Worm (Caenorhabditis elegans) whole organism, late embryonic: ENCODE results near the gene grl-7.
"Not testable (repeated sequence)": the region's sequence is repeated elsewhere in the genome, so short reads cannot be mapped to it uniquely, and the experiment has no call there.

Source experiments
- K02D7.2 ChIP-seq: sonication (generic microtip); optimal IDR thresholded peaks from 2 replicates; lab custom pipeline; 2017; ENCODE audit warnings: mild to moderate bottlenecking, missing genetic modification characterization, missing compliant biosample characterization
- T23F11.4 ChIP-seq: fragments of 200-800 bp; sonication (Bioruptor generic); optimal IDR thresholded peaks from 2 replicates; lab custom pipeline; 2018; ENCODE audit warnings: mild to moderate bottlenecking, missing genetic modification characterization, missing compliant biosample characterization
- Y22D7AL.16 ChIP-seq: sonication (generic microtip); optimal IDR thresholded peaks from 2 replicates; lab custom pipeline; 2016; ENCODE audit warnings: missing genetic modification characterization, missing compliant biosample characterization
- ama-1 ChIP-seq: fragments of 150-350 bp; optimal IDR thresholded peaks from 2 replicates; lab custom pipeline; 2014
- ceh-14 ChIP-seq: sonication (generic microtip); optimal IDR thresholded peaks from 2 replicates; lab custom pipeline; 2016; ENCODE audit warnings: missing genotype, missing genetic modification characterization, missing compliant biosample characterization
- ceh-19 ChIP-seq: fragments of 200-800 bp; sonication (Bioruptor generic); optimal IDR thresholded peaks from 2 replicates; lab custom pipeline; 2018; ENCODE audit warnings: mild to moderate bottlenecking, missing genetic modification characterization, missing compliant biosample characterization
- ceh-24 ChIP-seq: sonication (generic microtip); optimal IDR thresholded peaks from 2 replicates; lab custom pipeline; 2016; ENCODE audit warnings: mild to moderate bottlenecking, missing genetic modification characterization, missing compliant biosample characterization
- ceh-34 ChIP-seq: sonication (generic microtip); optimal IDR thresholded peaks from 2 replicates; lab custom pipeline; 2016; ENCODE audit warnings: mild to moderate bottlenecking, missing genetic modification characterization, missing compliant biosample characterization
- ceh-48 ChIP-seq: sonication (generic microtip); optimal IDR thresholded peaks from 2 replicates; lab custom pipeline; 2016; ENCODE audit warnings: missing genetic modification characterization, inconsistent platforms, missing compliant biosample characterization
- ceh-9 ChIP-seq: sonication (generic microtip); optimal IDR thresholded peaks from 2 replicates; lab custom pipeline; 2016; ENCODE audit warnings: mild to moderate bottlenecking, missing genetic modification characterization, inconsistent platforms, missing compliant biosample characterization
- dve-1 ChIP-seq: sonication (generic microtip); optimal IDR thresholded peaks from 2 replicates; lab custom pipeline; 2017; ENCODE audit warnings: antibody characterized with exemption, mild to moderate bottlenecking, missing genetic modification characterization, missing compliant biosample characterization
- elt-2 ChIP-seq: sonication (generic microtip); optimal IDR thresholded peaks from 2 replicates; lab custom pipeline; 2016; ENCODE audit warnings: missing genetic modification reagents, missing genetic modification characterization, missing compliant biosample characterization
- eyg-1 ChIP-seq: sonication (generic microtip); optimal IDR thresholded peaks from 2 replicates; lab custom pipeline; 2016; ENCODE audit warnings: missing genotype, missing genetic modification characterization, missing compliant biosample characterization
- fkh-10 ChIP-seq: fragments of 150-350 bp; optimal IDR thresholded peaks from 2 replicates; lab custom pipeline; 2014; ENCODE audit warnings: missing biosample characterization, missing genetic modification reagents, missing genetic modification characterization
- hlh-30 ChIP-seq: sonication (generic microtip); optimal IDR thresholded peaks from 2 replicates; lab custom pipeline; 2017; ENCODE audit warnings: antibody characterized with exemption, missing genetic modification characterization, missing compliant biosample characterization; ENCODE audit not compliant: insufficient read depth
- lim-6 ChIP-seq: sonication (generic microtip); optimal IDR thresholded peaks from 2 replicates; lab custom pipeline; 2016; ENCODE audit warnings: missing genetic modification characterization, missing compliant biosample characterization
- lin-11 ChIP-seq: fragments of 200-800 bp; sonication (Bioruptor generic); optimal IDR thresholded peaks from 2 replicates; lab custom pipeline; 2018; ENCODE audit warnings: mild to moderate bottlenecking, missing genetic modification characterization, missing compliant biosample characterization
- mec-3 ChIP-seq: sonication (generic microtip); optimal IDR thresholded peaks from 2 replicates; lab custom pipeline; 2016; ENCODE audit warnings: borderline replicate concordance, missing genetic modification characterization, missing compliant biosample characterization
- nhr-11 ChIP-seq: fragments of 150-350 bp; optimal IDR thresholded peaks from 2 replicates; lab custom pipeline; 2014; ENCODE audit warnings: missing biosample characterization, missing genetic modification characterization
- nhr-232 ChIP-seq: sonication (generic microtip); optimal IDR thresholded peaks from 2 replicates; lab custom pipeline; 2016; ENCODE audit warnings: missing genetic modification characterization, missing compliant biosample characterization
- pat-9 ChIP-seq: fragments of 200-800 bp; sonication (Bioruptor generic); optimal IDR thresholded peaks from 2 replicates; lab custom pipeline; 2018; ENCODE audit warnings: mild to moderate bottlenecking, missing genetic modification characterization, moderate library complexity, missing compliant biosample characterization
- pax-1 ChIP-seq: fragments of 150-350 bp; optimal IDR thresholded peaks from 2 replicates; lab custom pipeline; 2014; ENCODE audit warnings: missing biosample characterization, missing genetic modification characterization
- pha-2 ChIP-seq: sonication (generic microtip); optimal IDR thresholded peaks from 2 replicates; lab custom pipeline; 2017; ENCODE audit warnings: mild to moderate bottlenecking, missing genetic modification characterization, missing compliant biosample characterization
- ref-2 ChIP-seq: sonication (generic microtip); optimal IDR thresholded peaks from 2 replicates; lab custom pipeline; 2016; ENCODE audit warnings: missing genetic modification characterization, missing compliant biosample characterization
- rnt-1 ChIP-seq: sonication (generic microtip); optimal IDR thresholded peaks from 2 replicates; lab custom pipeline; 2016; ENCODE audit warnings: missing genetic modification characterization, missing compliant biosample characterization
- sdc-2 ChIP-seq: sonication (generic microtip); optimal IDR thresholded peaks from 2 replicates; lab custom pipeline; 2016; ENCODE audit warnings: missing genotype, missing genetic modification characterization, missing compliant biosample characterization
- sox-2 ChIP-seq: fragments of 200-800 bp; sonication (Bioruptor generic); IDR thresholded peaks from 2 replicates; pipeline ENCODE4 v1.3.6; 2022; ENCODE audit warnings: missing genetic modification reagents, missing genetic modification characterization, missing compliant biosample characterization
- sox-4 ChIP-seq: sonication (generic microtip); optimal IDR thresholded peaks from 2 replicates; lab custom pipeline; 2017; ENCODE audit warnings: mild to moderate bottlenecking, missing genetic modification characterization, inconsistent platforms, missing compliant biosample characterization
- syd-9 ChIP-seq: sonication (generic microtip); optimal IDR thresholded peaks from 2 replicates; lab custom pipeline; 2016; ENCODE audit warnings: mild to moderate bottlenecking, missing genetic modification characterization, moderate library complexity, missing compliant biosample characterization
- tbx-2 ChIP-seq: sonication (generic microtip); optimal IDR thresholded peaks from 2 replicates; lab custom pipeline; 2016; ENCODE audit warnings: missing genetic modification characterization, missing compliant biosample characterization
- tbx-7 ChIP-seq: sonication (generic microtip); optimal IDR thresholded peaks from 2 replicates; lab custom pipeline; 2016; ENCODE audit warnings: missing genotype, missing genetic modification characterization, missing compliant biosample characterization
- ttx-3 ChIP-seq: sonication (generic microtip); optimal IDR thresholded peaks from 2 replicates; lab custom pipeline; 2016; ENCODE audit warnings: missing genetic modification reagents, missing genetic modification characterization, missing compliant biosample characterization
- unc-3 ChIP-seq, 2 experiments: fragments of 200-800 bp in 1 of 2; sonication (Bioruptor generic) in 1 of 2; sonication (generic microtip) in 1 of 2; conservative IDR thresholded peaks in 1 of 2; optimal IDR thresholded peaks in 1 of 2; 2 replicates each; pipeline versions ENCODE4 v1.3.6 to Lab custom; 2016 to 2022; ENCODE audit warnings: missing compliant biosample characterization in 2 of 2, missing genetic modification characterization in 2 of 2, missing genetic modification reagents in 1 of 2
- unc-42 ChIP-seq: sonication (generic microtip); optimal IDR thresholded peaks from 2 replicates; lab custom pipeline; 2016; ENCODE audit warnings: missing genotype, missing genetic modification characterization, missing compliant biosample characterization
- unc-55 ChIP-seq: sonication (generic microtip); optimal IDR thresholded peaks from 2 replicates; lab custom pipeline; 2017; ENCODE audit warnings: missing biosample characterization, missing genetic modification reagents, missing genetic modification characterization

grl-7 gene

ce11 chrV:11346912-11347311 lies at the start of gene grl-7:
Gene grl-7, minus strand, starts transcription at chrV:11347012.
- TF ChIP-seq Y22D7AL.16 (tag; lab: Kevin White, UChicago) (no peak), ttx-3 (no peak), sox-2 (GFP tag; lab: Robert Waterston, UW) (no peak), ceh-19 (no peak), tbx-7 (no peak), ref-2 (tag; lab: Kevin White, UChicago) (no peak)
- TF ChIP-seq, all 69 proteins: peak for 0

ce11 chrV:11396134-11396533 lies 49.3 kb upstream of the grl-7 start, which contains the start of gene nas-18:
Gene nas-18, plus strand, starts transcription at chrV:11396434.
- TF ChIP-seq pat-9, ceh-48, syd-9 (tag; lab: Kevin White, UChicago): not testable (repeated sequence)
- TF ChIP-seq, all 69 proteins: peak for 0; not testable (repeated sequence) for 69

- not testable (repeated sequence) for TF ChIP-seq hlh-30, lim-6, K02D7.2 (tag; lab: Kevin White, UChicago)
These were observed 48.2 kb upstream of the grl-7 start, which contains the start of gene K03B8.4 for ce11 chrV:11395024-11395423. Gene K03B8.4, minus strand, starts transcription at chrV:11395124.

- TF ChIP-seq pax-1 (no peak), mec-3 (tag; lab: Kevin White, UChicago) (no peak), ref-2 (tag; lab: Kevin White, UChicago) (no peak), hlh-30 (tag; lab: Kevin White, UChicago) (no peak), ceh-24 (tag; lab: Kevin White, UChicago) (no peak), pha-2 (no peak), sdc-2 (tag; lab: Kevin White, UChicago) (no peak), ama-1 (no peak), lin-11 (tag; lab: Kevin White, UChicago) (no peak), ceh-9 (tag; lab: Kevin White, UChicago) (no peak), sox-4 (tag; lab: Kevin White, UChicago) (no peak), elt-2 (tag; lab: Kevin White, UChicago) (no peak), fkh-10 (GFP tag; lab: Kevin White, UChicago) (no peak), K02D7.2 (tag; lab: Kevin White, UChicago) (no peak), ceh-14 (tag; lab: Kevin White, UChicago) (no peak), nhr-11 (no peak), dve-1 (no peak), eyg-1 (tag; lab: Kevin White, UChicago) (no peak), unc-55 (GFP tag; lab: Kevin White, UChicago) (no peak)
These were observed 45.2 kb upstream of the grl-7 start, which contains the start of gene nas-16 for ce11 chrV:11392020-11392419. Gene nas-16, plus strand, starts transcription at chrV:11392320.

ce11 chrV:11390394-11390793 lies 43.6 kb upstream of the grl-7 start, which contains the start of the genes K03B8.11 and K03B8.14:
Gene K03B8.11, minus strand, starts transcription at chrV:11390494.
Gene K03B8.14, plus strand, starts transcription at chrV:11390503.
- TF ChIP-seq unc-42 (tag; lab: Kevin White, UChicago), result no peak
- no peak for TF ChIP-seq unc-3 (GFP tag; conservative IDR thresholded peaks at IDR 0.05; lab: Robert Waterston, UW)
- no peak for TF ChIP-seq unc-3 (tag; optimal IDR thresholded peaks at IDR 0.05; lab: Kevin White, UChicago)
- no peak for TF ChIP-seq ttx-3
- TF ChIP-seq nhr-232 (tag; lab: Kevin White, UChicago), result no peak
- TF ChIP-seq ceh-34 (tag; lab: Kevin White, UChicago), result no peak
- no peak for TF ChIP-seq tbx-2 (tag; lab: Kevin White, UChicago)
- TF ChIP-seq rnt-1 (tag; lab: Kevin White, UChicago), result no peak
- no peak for TF ChIP-seq elt-2 (tag; lab: Kevin White, UChicago)
- no peak for TF ChIP-seq syd-9 (tag; lab: Kevin White, UChicago)
- TF ChIP-seq T23F11.4 (GFP tag; lab: Kevin White, UChicago), result no peak
